Worm (Caenorhabditis elegans) whole organism, L1 larva: Measurements from ENCODE around the gene pals-27.

Experiments used
- ama-1 ChIP-seq: fragments of 150-350 bp; optimal IDR thresholded peaks from 2 replicates; lab custom pipeline; 2014
- blmp-1 ChIP-seq: fragments of 150-350 bp; optimal IDR thresholded peaks from 2 replicates; lab custom pipeline; 2014; ENCODE audit warnings: missing biosample characterization, missing genetic modification characterization
- snpc-4 ChIP-seq: fragments of 150-350 bp; optimal IDR thresholded peaks from 2 replicates; lab custom pipeline; 2014; ENCODE audit warnings: missing biosample characterization, missing genetic modification characterization
- tbx-2 ChIP-seq: sonication (generic microtip); optimal IDR thresholded peaks from 2 replicates; lab custom pipeline; 2016; ENCODE audit warnings: missing genetic modification characterization, missing compliant biosample characterization
- unc-62 ChIP-seq: fragments of 150-350 bp; optimal IDR thresholded peaks from 2 replicates; lab custom pipeline; 2014; ENCODE audit warnings: missing biosample characterization, missing genetic modification reagents, missing genetic modification characterization
- zag-1 ChIP-seq: fragments of 150-350 bp; optimal IDR thresholded peaks from 2 replicates; lab custom pipeline; 2014; ENCODE audit warnings: missing biosample characterization, missing genetic modification characterization

DNA sequence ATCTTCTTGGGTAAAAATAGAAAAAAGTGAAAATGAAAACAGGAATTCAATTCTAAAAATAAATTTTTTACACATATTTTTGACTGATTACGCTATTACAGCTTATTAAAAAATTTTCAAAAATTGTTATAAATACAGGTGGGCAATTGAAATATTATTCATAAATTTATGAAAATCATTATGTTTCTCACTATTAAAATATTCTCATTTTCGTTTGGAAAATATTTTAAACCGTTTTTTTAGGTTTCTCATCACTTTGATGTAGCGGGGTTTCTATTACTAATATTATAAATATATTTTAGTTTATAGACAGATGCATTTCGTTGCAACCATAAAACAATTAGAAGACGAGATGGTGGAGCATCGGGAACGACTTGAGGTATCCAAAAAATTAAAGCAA, 15.7 kb downstream of the pals-27 start, which contains the start of gene R07E5.5:
- no peak for TF ChIP-seq unc-62 (GFP tag; lab: Kevin White, UChicago)
- no peak for TF ChIP-seq tbx-2
- no peak for TF ChIP-seq ama-1 (lab: Kevin White, UChicago)
- TF ChIP-seq snpc-4 (tag; lab: Kevin White, UChicago): no peak
- TF ChIP-seq blmp-1 (tag; lab: Kevin White, UChicago): no peak
- no peak for TF ChIP-seq zag-1 (tag; lab: Kevin White, UChicago)
